Worm (Caenorhabditis elegans) whole organism, late embryonic: ENCODE measurements around the gene Y6G8.16.

Experiments used
- C38D4.7 ChIP-seq: fragments of 200-800 bp; sonication (Bioruptor generic); optimal IDR thresholded peaks from 2 replicates; lab custom pipeline; 2018; ENCODE audit warnings: mild to moderate bottlenecking, missing genetic modification characterization, moderate library complexity, missing compliant biosample characterization
- F13H6.1 ChIP-seq: sonication (generic microtip); optimal IDR thresholded peaks from 2 replicates; lab custom pipeline; 2016; ENCODE audit warnings: missing genetic modification characterization, missing compliant biosample characterization
- K02D7.2 ChIP-seq: sonication (generic microtip); optimal IDR thresholded peaks from 2 replicates; lab custom pipeline; 2017; ENCODE audit warnings: mild to moderate bottlenecking, missing genetic modification characterization, missing compliant biosample characterization
- T23F11.4 ChIP-seq: fragments of 200-800 bp; sonication (Bioruptor generic); optimal IDR thresholded peaks from 2 replicates; lab custom pipeline; 2018; ENCODE audit warnings: mild to moderate bottlenecking, missing genetic modification characterization, missing compliant biosample characterization
- ceh-14 ChIP-seq: sonication (generic microtip); optimal IDR thresholded peaks from 2 replicates; lab custom pipeline; 2016; ENCODE audit warnings: missing genotype, missing genetic modification characterization, missing compliant biosample characterization
- ceh-2 ChIP-seq: sonication (generic microtip); optimal IDR thresholded peaks from 2 replicates; lab custom pipeline; 2016; ENCODE audit warnings: missing genotype, missing genetic modification characterization, missing compliant biosample characterization
- ceh-22 ChIP-seq: sonication (generic microtip); optimal IDR thresholded peaks from 2 replicates; lab custom pipeline; 2017; ENCODE audit warnings: missing biosample characterization, missing genetic modification characterization
- ceh-31 ChIP-seq: sonication (generic microtip); optimal IDR thresholded peaks from 2 replicates; lab custom pipeline; 2016; ENCODE audit warnings: missing genetic modification characterization, missing compliant biosample characterization
- ceh-34 ChIP-seq: sonication (generic microtip); optimal IDR thresholded peaks from 2 replicates; lab custom pipeline; 2016; ENCODE audit warnings: mild to moderate bottlenecking, missing genetic modification characterization, missing compliant biosample characterization
- ceh-48 ChIP-seq: sonication (generic microtip); optimal IDR thresholded peaks from 2 replicates; lab custom pipeline; 2016; ENCODE audit warnings: missing genetic modification characterization, inconsistent platforms, missing compliant biosample characterization
- ceh-6 ChIP-seq: fragments of 200-800 bp; sonication (Bioruptor generic); optimal IDR thresholded peaks from 2 replicates; lab custom pipeline; 2018; ENCODE audit warnings: mild to moderate bottlenecking, missing genetic modification characterization, missing compliant biosample characterization
- che-1 ChIP-seq: sonication (generic microtip); optimal IDR thresholded peaks from 2 replicates; lab custom pipeline; 2016; ENCODE audit warnings: mild to moderate bottlenecking, missing genetic modification characterization, missing compliant biosample characterization
- dmd-4 ChIP-seq: sonication (generic microtip); optimal IDR thresholded peaks from 2 replicates; lab custom pipeline; 2016; ENCODE audit warnings: borderline replicate concordance, missing genetic modification characterization, missing compliant biosample characterization
- ets-4 ChIP-seq: sonication (generic microtip); optimal IDR thresholded peaks from 2 replicates; lab custom pipeline; 2016; ENCODE audit warnings: missing genetic modification characterization, missing compliant biosample characterization
- fax-1 ChIP-seq: sonication (generic microtip); optimal IDR thresholded peaks from 2 replicates; lab custom pipeline; 2016; ENCODE audit warnings: missing genotype, missing genetic modification characterization, missing compliant biosample characterization
- fkh-10 ChIP-seq: fragments of 150-350 bp; optimal IDR thresholded peaks from 2 replicates; lab custom pipeline; 2014; ENCODE audit warnings: missing biosample characterization, missing genetic modification reagents, missing genetic modification characterization
- fkh-6 ChIP-seq: sonication (generic microtip); optimal IDR thresholded peaks from 2 replicates; lab custom pipeline; 2016; ENCODE audit warnings: missing genetic modification characterization, missing compliant biosample characterization
- hlh-15 ChIP-seq: sonication (generic microtip); optimal IDR thresholded peaks from 2 replicates; lab custom pipeline; 2016; ENCODE audit warnings: missing genetic modification characterization, missing compliant biosample characterization
- hlh-30 ChIP-seq: sonication (generic microtip); optimal IDR thresholded peaks from 2 replicates; lab custom pipeline; 2017; ENCODE audit warnings: antibody characterized with exemption, missing genetic modification characterization, missing compliant biosample characterization; ENCODE audit not compliant: insufficient read depth
- hlh-8 ChIP-seq: sonication (generic microtip); optimal IDR thresholded peaks from 2 replicates; lab custom pipeline; 2016; ENCODE audit warnings: missing genotype, missing genetic modification characterization, missing compliant biosample characterization
- lim-6 ChIP-seq: sonication (generic microtip); optimal IDR thresholded peaks from 2 replicates; lab custom pipeline; 2016; ENCODE audit warnings: missing genetic modification characterization, missing compliant biosample characterization
- lin-11 ChIP-seq: fragments of 200-800 bp; sonication (Bioruptor generic); optimal IDR thresholded peaks from 2 replicates; lab custom pipeline; 2018; ENCODE audit warnings: mild to moderate bottlenecking, missing genetic modification characterization, missing compliant biosample characterization
- mec-3 ChIP-seq: sonication (generic microtip); optimal IDR thresholded peaks from 2 replicates; lab custom pipeline; 2016; ENCODE audit warnings: borderline replicate concordance, missing genetic modification characterization, missing compliant biosample characterization
- nhr-11 ChIP-seq: fragments of 150-350 bp; optimal IDR thresholded peaks from 2 replicates; lab custom pipeline; 2014; ENCODE audit warnings: missing biosample characterization, missing genetic modification characterization
- nhr-232 ChIP-seq: sonication (generic microtip); optimal IDR thresholded peaks from 2 replicates; lab custom pipeline; 2016; ENCODE audit warnings: missing genetic modification characterization, missing compliant biosample characterization
- pha-4 ChIP-seq: fragments of 150-350 bp; optimal IDR thresholded peaks from 2 replicates; lab custom pipeline; 2018; ENCODE audit warnings: missing biosample characterization, missing genetic modification reagents, missing genetic modification characterization
- rnt-1 ChIP-seq: sonication (generic microtip); optimal IDR thresholded peaks from 2 replicates; lab custom pipeline; 2016; ENCODE audit warnings: missing genetic modification characterization, missing compliant biosample characterization
- sdc-2 ChIP-seq: sonication (generic microtip); optimal IDR thresholded peaks from 2 replicates; lab custom pipeline; 2016; ENCODE audit warnings: missing genotype, missing genetic modification characterization, missing compliant biosample characterization
- syd-9 ChIP-seq: sonication (generic microtip); optimal IDR thresholded peaks from 2 replicates; lab custom pipeline; 2016; ENCODE audit warnings: mild to moderate bottlenecking, missing genetic modification characterization, moderate library complexity, missing compliant biosample characterization
- tbx-7 ChIP-seq: sonication (generic microtip); optimal IDR thresholded peaks from 2 replicates; lab custom pipeline; 2016; ENCODE audit warnings: missing genotype, missing genetic modification characterization, missing compliant biosample characterization
- ttx-3 ChIP-seq: sonication (generic microtip); optimal IDR thresholded peaks from 2 replicates; lab custom pipeline; 2016; ENCODE audit warnings: missing genetic modification reagents, missing genetic modification characterization, missing compliant biosample characterization
- unc-55 ChIP-seq: sonication (generic microtip); optimal IDR thresholded peaks from 2 replicates; lab custom pipeline; 2017; ENCODE audit warnings: missing biosample characterization, missing genetic modification reagents, missing genetic modification characterization
- zip-5 ChIP-seq: sonication (generic microtip); optimal IDR thresholded peaks from 2 replicates; lab custom pipeline; 2016; ENCODE audit warnings: missing genetic modification characterization, missing compliant biosample characterization
- ztf-16 ChIP-seq: sonication (generic microtip); optimal IDR thresholded peaks from 2 replicates; lab custom pipeline; 2017; ENCODE audit warnings: missing genetic modification characterization, missing compliant biosample characterization

Y6G8.16 gene

DNA sequence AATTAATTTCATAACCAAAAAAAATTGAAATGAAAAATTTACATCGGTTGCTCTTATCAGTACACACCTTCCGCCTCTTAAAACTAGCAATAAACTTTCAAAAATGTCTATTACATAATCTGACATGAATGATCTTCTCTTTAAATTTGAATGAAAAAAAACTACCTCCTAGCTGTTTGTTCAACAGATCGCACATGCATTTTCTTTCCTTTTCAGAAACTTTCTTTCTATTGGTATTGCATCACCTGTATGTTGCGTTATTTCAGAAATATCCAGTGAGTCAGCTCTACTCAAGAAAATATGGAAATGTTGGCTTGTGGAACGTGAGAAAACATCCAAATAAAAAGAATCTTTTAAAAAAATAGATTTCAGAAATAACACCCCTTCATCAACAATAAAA lies 17.1 kb downstream of the Y6G8.16 start, which contains the start of gene F57G4.1:
Gene F57G4.1 (plus strand): TSS at position 301 of the 400 bp plus-strand sequence.
- TF ChIP-seq zip-5 (no peak), ceh-31 (tag; lab: Kevin White, UChicago) (no peak), fkh-10 (no peak), ceh-22 (tag; lab: Kevin White, UChicago) (no peak), hlh-15 (tag; lab: Kevin White, UChicago) (no peak)

DNA sequence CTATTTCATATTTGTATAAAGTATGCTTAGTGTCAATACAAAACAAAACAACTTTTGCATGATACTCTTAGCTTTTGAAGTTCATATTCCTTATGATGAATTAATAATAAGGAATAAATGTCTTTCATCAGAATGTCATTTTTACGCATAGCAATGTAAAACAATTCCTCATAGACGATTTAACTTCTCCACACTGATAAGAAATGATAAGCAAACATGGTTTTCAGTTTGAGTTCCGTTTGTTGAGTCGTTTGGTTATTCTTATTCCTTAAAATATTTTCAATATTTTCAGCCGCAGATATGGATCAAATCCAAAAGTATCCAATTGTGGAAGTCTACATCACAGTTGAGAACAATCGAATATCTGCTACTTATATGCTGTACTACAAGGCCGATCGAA lies 18.8 kb downstream of the Y6G8.16 start, which contains the start of gene F57G4.11:
Gene F57G4.11 (plus strand): TSS at position 301 of the 400 bp plus-strand sequence.
- TF ChIP-seq fkh-10 = no peak
- no peak for TF ChIP-seq ceh-48 (tag; lab: Kevin White, UChicago)
- TF ChIP-seq mec-3 (tag; lab: Kevin White, UChicago) = no peak
- no peak for TF ChIP-seq syd-9 (tag; lab: Kevin White, UChicago)
- no peak for TF ChIP-seq ztf-16 (tag; lab: Kevin White, UChicago)
- no peak for TF ChIP-seq tbx-7 (tag; lab: Kevin White, UChicago)
- no peak for TF ChIP-seq unc-55 (GFP tag; lab: Kevin White, UChicago)
- TF ChIP-seq ceh-2 (tag; lab: Kevin White, UChicago) = no peak
- no peak for TF ChIP-seq ttx-3 (tag; lab: Kevin White, UChicago)
- no peak for TF ChIP-seq ceh-6 (GFP tag; lab: Kevin White, UChicago)
- TF ChIP-seq nhr-11 = no peak
- no peak for TF ChIP-seq hlh-30 (tag; lab: Kevin White, UChicago)
- TF ChIP-seq T23F11.4 (GFP tag; lab: Kevin White, UChicago) = no peak
- no peak for TF ChIP-seq ceh-14 (tag; lab: Kevin White, UChicago)
- no peak for TF ChIP-seq zip-5
- TF ChIP-seq F13H6.1 (tag; lab: Kevin White, UChicago) = no peak
- TF ChIP-seq ceh-31 (tag; lab: Kevin White, UChicago) = no peak

DNA sequence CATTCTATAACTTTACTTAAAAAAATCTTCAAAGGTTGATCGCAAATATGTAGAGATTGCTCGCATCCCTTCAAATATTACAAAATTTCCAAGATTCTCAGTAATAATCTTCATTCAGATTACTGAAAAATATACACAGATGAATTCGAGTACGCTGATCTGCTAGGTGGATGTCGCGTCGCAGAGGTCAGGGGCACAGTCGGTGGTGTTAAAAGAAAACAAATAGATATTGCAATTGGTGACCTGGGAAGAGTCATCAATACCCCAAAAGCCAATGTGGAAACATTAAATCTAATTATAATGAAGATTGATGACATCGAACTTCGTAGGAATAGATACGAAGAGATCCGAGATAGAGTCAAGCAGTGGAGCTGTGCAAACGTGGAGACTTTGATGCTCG lies 22.4 kb downstream of the Y6G8.16 start, which contains the start of gene F57G4.10:
Gene F57G4.10 (plus strand): TSS at position 301 of the 400 bp plus-strand sequence.
- TF ChIP-seq ceh-34 (tag; lab: Kevin White, UChicago) (no peak), K02D7.2 (tag; lab: Kevin White, UChicago) (no peak), ets-4 (no peak), T23F11.4 (GFP tag; lab: Kevin White, UChicago) (no peak), lim-6 (tag; lab: Kevin White, UChicago) (no peak), ceh-6 (GFP tag; lab: Kevin White, UChicago) (no peak)

- TF ChIP-seq fkh-6 (tag; lab: Kevin White, UChicago) (no peak), pha-4 (tag; lab: Kevin White, UChicago) (no peak), unc-55 (GFP tag; lab: Kevin White, UChicago) (no peak), che-1 (no peak)
These were observed 44.3 kb downstream of the Y6G8.16 start, which contains the start of gene fbxa-192 for ce11 chrV:17650427-17650826. fbxa-192 (minus strand) TSS chrV:17650527.

DNA sequence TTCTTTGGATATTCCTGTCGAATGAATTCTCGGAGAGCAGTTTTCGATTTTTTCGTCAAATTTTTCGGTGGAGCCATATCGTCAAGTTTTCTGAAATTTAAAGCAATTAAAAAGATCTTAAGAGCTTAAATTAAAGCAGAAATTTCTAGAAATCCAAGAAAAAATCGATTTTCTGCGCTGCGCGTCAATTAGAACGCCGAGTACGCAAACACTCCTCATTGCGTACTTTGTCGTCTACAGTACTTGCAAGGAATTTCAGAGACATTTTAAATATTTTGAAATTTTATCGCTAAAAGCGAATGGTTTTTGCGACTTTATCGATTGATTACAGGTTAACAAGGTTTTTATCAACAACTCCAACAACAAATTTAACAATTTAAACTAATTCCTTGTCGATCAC lies 49.1 kb downstream of the Y6G8.16 start:
- TF ChIP-seq nhr-232 (no peak), hlh-8 (tag; lab: Kevin White, UChicago) (no peak), ceh-14 (tag; lab: Kevin White, UChicago) (no peak), fax-1 (tag; lab: Kevin White, UChicago) (no peak), T23F11.4 (GFP tag; lab: Kevin White, UChicago) (no peak), sdc-2 (no peak), lin-11 (tag; lab: Kevin White, UChicago) (no peak), F13H6.1 (tag; lab: Kevin White, UChicago) (no peak), C38D4.7 (GFP tag; lab: Kevin White, UChicago) (no peak), lim-6 (tag; lab: Kevin White, UChicago) (no peak), dmd-4 (tag; lab: Kevin White, UChicago) (no peak), zip-5 (no peak), rnt-1 (tag; lab: Kevin White, UChicago) (no peak), ceh-48 (tag; lab: Kevin White, UChicago) (no peak)
